Fruit fly (Drosophila melanogaster) whole organism, pupa: ENCODE results near the gene CkIalpha.

ENCODE experiments used
- CG10348 ChIP-seq: fragments of 200-800 bp; sonication (Bioruptor generic); IDR thresholded peaks from 2 replicates; pipeline ENCODE4 v1.3.6; 2022; ENCODE audit warnings: missing biosample characterization, missing genetic modification characterization
- CG12605 ChIP-seq: fragments of 200-800 bp; sonication (Bioruptor generic); IDR thresholded peaks from 2 replicates; pipeline ENCODE4 v1.3.6; 2022; ENCODE audit warnings: missing biosample characterization, missing genetic modification characterization
- CG13204 ChIP-seq: fragments of 200-800 bp; sonication (Bioruptor generic); optimal IDR thresholded peaks from 2 replicates; lab custom pipeline; 2018; ENCODE audit warnings: missing biosample characterization, mild to moderate bottlenecking, missing genetic modification characterization, moderate library complexity
- CG14655 ChIP-seq: fragments of 200-800 bp; sonication (Bioruptor generic); optimal IDR thresholded peaks from 3 replicates; lab custom pipeline; 2017; ENCODE audit warnings: mild to moderate bottlenecking, missing biosample characterization, missing genetic modification reagents, missing genetic modification characterization
- CG15710 ChIP-seq: fragments of 200-800 bp; sonication (Bioruptor generic); optimal IDR thresholded peaks from 2 replicates; lab custom pipeline; 2018; ENCODE audit warnings: missing biosample characterization, mild to moderate bottlenecking, missing genetic modification characterization, moderate library complexity
- CG17806 ChIP-seq: fragments of 200-800 bp; sonication (Bioruptor generic); optimal IDR thresholded peaks from 2 replicates; lab custom pipeline; 2018; ENCODE audit warnings: missing biosample characterization, mild to moderate bottlenecking, missing genetic modification characterization, moderate library complexity
- CG32121 ChIP-seq: fragments of 200-800 bp; sonication (Bioruptor generic); IDR thresholded peaks from 2 replicates; pipeline ENCODE4 v1.3.6; 2022; ENCODE audit warnings: missing biosample characterization, missing genetic modification characterization
- CG34367 ChIP-seq: fragments of 200-800 bp; sonication (Bioruptor generic); optimal IDR thresholded peaks from 2 replicates; lab custom pipeline; 2018; ENCODE audit warnings: missing biosample characterization, mild to moderate bottlenecking, missing genetic modification characterization
- CG4496 ChIP-seq: fragments of 200-800 bp; sonication (Bioruptor generic); IDR thresholded peaks from 3 replicates; pipeline ENCODE4 v1.3.6; 2022; ENCODE audit warnings: missing biosample characterization, missing genetic modification characterization
- CG8159 ChIP-seq: fragments of 200-800 bp; sonication (Bioruptor generic); optimal IDR thresholded peaks from 3 replicates; lab custom pipeline; 2018; ENCODE audit warnings: missing biosample characterization, mild to moderate bottlenecking, missing genetic modification characterization, moderate library complexity
- CG8301 ChIP-seq: fragments of 200-800 bp; sonication (Bioruptor generic); optimal IDR thresholded peaks from 2 replicates; lab custom pipeline; 2018; ENCODE audit warnings: missing biosample characterization, mild to moderate bottlenecking, missing genetic modification characterization
- CG9948 ChIP-seq: fragments of 200-800 bp; sonication (Bioruptor generic); optimal IDR thresholded peaks from 2 replicates; lab custom pipeline; 2018; ENCODE audit warnings: missing biosample characterization, mild to moderate bottlenecking, missing genetic modification characterization, moderate library complexity
- D1 ChIP-seq: fragments of 200-800 bp; sonication (Bioruptor generic); optimal IDR thresholded peaks from 2 replicates; lab custom pipeline; 2018; ENCODE audit warnings: missing biosample characterization, mild to moderate bottlenecking, missing genetic modification characterization, moderate library complexity
- EcR ChIP-seq: fragments of 200-800 bp; sonication (Bioruptor generic); optimal IDR thresholded peaks from 3 replicates; lab custom pipeline; 2019; ENCODE audit warnings: missing biosample characterization, missing genetic modification characterization, mild to moderate bottlenecking, moderate library complexity, missing genetic modification reagents
- Ets98B ChIP-seq: fragments of 200-800 bp; sonication (Bioruptor generic); IDR thresholded peaks from 2 replicates; pipeline ENCODE4 v1.3.6; 2022; ENCODE audit warnings: missing biosample characterization, missing genetic modification characterization
- Pif1A ChIP-seq: fragments of 200-800 bp; sonication (Bioruptor generic); optimal IDR thresholded peaks from 3 replicates; lab custom pipeline; 2016; ENCODE audit warnings: missing biosample characterization, missing genetic modification characterization
- Pif1B ChIP-seq: fragments of 200-800 bp; sonication (Bioruptor generic); optimal IDR thresholded peaks from 3 replicates; lab custom pipeline; 2016; ENCODE audit warnings: missing biosample characterization, missing genetic modification characterization
- Snoo ChIP-seq: fragments of 200-800 bp; sonication (Bioruptor generic); optimal IDR thresholded peaks from 3 replicates; lab custom pipeline; 2017; ENCODE audit warnings: missing biosample characterization, mild to moderate bottlenecking, missing genetic modification characterization, inconsistent platforms
- fd96Ca ChIP-seq: fragments of 200-800 bp; sonication (Bioruptor generic); IDR thresholded peaks from 3 replicates; pipeline ENCODE4 v1.3.6; 2022; ENCODE audit warnings: missing biosample characterization, missing genetic modification characterization
- gl ChIP-seq: fragments of 200-800 bp; sonication (Bioruptor generic); optimal IDR thresholded peaks from 2 replicates; lab custom pipeline; 2018; ENCODE audit warnings: missing biosample characterization, mild to moderate bottlenecking, missing genetic modification characterization
- rn ChIP-seq: fragments of 200-800 bp; sonication (Bioruptor generic); IDR thresholded peaks from 2 replicates; pipeline ENCODE4 v1.3.6; 2022; ENCODE audit warnings: missing biosample characterization, missing genetic modification characterization

Gene CkIalpha

dm6 chrX:12675798-12676553 is 22.6 kb downstream of the CkIalpha start:
- TF ChIP-seq CG15710 (tag; lab: Kevin White, UChicago) (no peak), Pif1B (GFP tag; lab: Kevin White, UChicago) (no peak), CG8159 (no peak), CG14655 (GFP tag; lab: Kevin White, UChicago) (no peak), Pif1A (GFP tag; lab: Kevin White, UChicago) (no peak), CG10348 (GFP tag; lab: Robert Waterston, UW) (no peak)

dm6 chrX:12676554-12677336 is 23.3 kb downstream of the CkIalpha start:
- TF ChIP-seq gl (tag; lab: Kevin White, UChicago): peak; percentile 92
- peak; percentile 61 for TF ChIP-seq CG9948 (tag; lab: Kevin White, UChicago)
- peak; percentile 47; the same call in 1 of the 2 replicates for TF ChIP-seq rn (GFP tag; lab: Robert Waterston, UW)
- TF ChIP-seq EcR (GFP tag; lab: Kevin White, UChicago): peak; percentile 84
- peak; percentile 67 for TF ChIP-seq CG34367 (tag; lab: Kevin White, UChicago)
- TF ChIP-seq Pif1B (GFP tag; lab: Kevin White, UChicago): peak; percentile 79
- TF ChIP-seq CG32121 (GFP tag; lab: Robert Waterston, UW): peak; percentile 84
- peak; percentile 83 for TF ChIP-seq CG12605 (GFP tag; lab: Robert Waterston, UW)
- TF ChIP-seq CG17806 (tag; lab: Kevin White, UChicago): peak; percentile 56
- peak; percentile 55 for TF ChIP-seq CG8159
- TF ChIP-seq fd96Ca (GFP tag; lab: Robert Waterston, UW): peak; percentile 61; the same call in 2 of the 3 replicates
- peak; percentile 86 for TF ChIP-seq CG13204 (GFP tag; lab: Kevin White, UChicago)
- peak; percentile 71 for TF ChIP-seq Snoo (tag; lab: Kevin White, UChicago)
- peak; percentile 70 for TF ChIP-seq CG15710 (tag; lab: Kevin White, UChicago)
- peak; percentile 35 for TF ChIP-seq CG8301 (tag; lab: Kevin White, UChicago)
- TF ChIP-seq CG10348 (GFP tag; lab: Robert Waterston, UW): no peak
- TF ChIP-seq CG4496 (GFP tag; lab: Robert Waterston, UW): peak; percentile 88
- peak; percentile 75 for TF ChIP-seq Ets98B (GFP tag; lab: Robert Waterston, UW)
- peak; percentile 81 for TF ChIP-seq Pif1A (GFP tag; lab: Kevin White, UChicago)
- peak; percentile 72 for TF ChIP-seq CG14655 (GFP tag; lab: Kevin White, UChicago)
- TF ChIP-seq D1 (tag; lab: Kevin White, UChicago): no peak
- TF ChIP-seq, all 21 proteins: peak for 19

dm6 chrX:12682403-12682958 is 29.1 kb downstream of the CkIalpha start:
- TF ChIP-seq gl (tag; lab: Kevin White, UChicago): no peak
- TF ChIP-seq CG14655 (GFP tag; lab: Kevin White, UChicago): no peak

dm6 chrX:12699095-12699750 is 45.8 kb downstream of the CkIalpha start:
- TF ChIP-seq CG8159: peak; percentile 78
- peak; percentile 27 for TF ChIP-seq CG8301 (tag; lab: Kevin White, UChicago)
- TF ChIP-seq CG15710 (tag; lab: Kevin White, UChicago): peak; percentile 69
- peak; percentile 48 for TF ChIP-seq Pif1A (GFP tag; lab: Kevin White, UChicago)
- no peak for TF ChIP-seq CG32121 (GFP tag; lab: Robert Waterston, UW)
- TF ChIP-seq CG12605 (GFP tag; lab: Robert Waterston, UW): no peak
- TF ChIP-seq D1 (tag; lab: Kevin White, UChicago): no peak
- no peak for TF ChIP-seq EcR (GFP tag; lab: Kevin White, UChicago)
- peak; percentile 64 for TF ChIP-seq CG17806 (tag; lab: Kevin White, UChicago)
- TF ChIP-seq CG34367 (tag; lab: Kevin White, UChicago): peak; percentile 55
- TF ChIP-seq Ets98B (GFP tag; lab: Robert Waterston, UW): no peak
- TF ChIP-seq CG10348 (GFP tag; lab: Robert Waterston, UW): no peak
- TF ChIP-seq Pif1B (GFP tag; lab: Kevin White, UChicago): peak; percentile 62
- TF ChIP-seq fd96Ca (GFP tag; lab: Robert Waterston, UW): 0 out of 3 replicates have a peak, but pooled peaks have one; percentile 23
- TF ChIP-seq Snoo (tag; lab: Kevin White, UChicago): peak; percentile 57
- TF ChIP-seq CG9948 (tag; lab: Kevin White, UChicago): peak; percentile 52
- peak; percentile 51 for TF ChIP-seq gl (tag; lab: Kevin White, UChicago)
- TF ChIP-seq CG14655 (GFP tag; lab: Kevin White, UChicago): peak; percentile 55
- no peak for TF ChIP-seq CG13204 (GFP tag; lab: Kevin White, UChicago)
- TF ChIP-seq CG4496 (GFP tag; lab: Robert Waterston, UW): peak; percentile 37; the same call in 1 of the 3 replicates
- no peak for TF ChIP-seq rn (GFP tag; lab: Robert Waterston, UW)
